Fruit fly (Drosophila melanogaster) whole organism, adult: ENCODE results near the gene CG33272.
A peak's percentile ranks its signal among the peaks of the same experiment; 100 is the strongest.

Experiments
- CG14711 ChIP-seq: fragments of 200-800 bp; sonication (Bioruptor generic); optimal IDR thresholded peaks from 2 replicates; lab custom pipeline; 2018; ENCODE audit warnings: missing biosample characterization, mild to moderate bottlenecking, missing genetic modification characterization, moderate library complexity
- CG5204 ChIP-seq: fragments of 200-800 bp; sonication (Bioruptor generic); optimal IDR thresholded peaks from 2 replicates; lab custom pipeline; 2016; ENCODE audit warnings: missing biosample characterization, missing genetic modification characterization
- Hr96 ChIP-seq: fragments of 200-800 bp; sonication (Bioruptor generic); optimal IDR thresholded peaks from 2 replicates; lab custom pipeline; 2016; ENCODE audit warnings: missing biosample characterization, missing genetic modification characterization
- Mnt ChIP-seq: fragments of 200-800 bp; sonication (Bioruptor generic); optimal IDR thresholded peaks from 2 replicates; lab custom pipeline; 2016; ENCODE audit warnings: missing biosample characterization, mild to moderate bottlenecking, missing genetic modification characterization
- kay ChIP-seq: fragments of 200-800 bp; sonication (Bioruptor generic); peaks from one replicate; lab custom pipeline; 2016; ENCODE audit warnings: missing biosample characterization, missing genetic modification characterization, borderline replicate concordance

DNA sequence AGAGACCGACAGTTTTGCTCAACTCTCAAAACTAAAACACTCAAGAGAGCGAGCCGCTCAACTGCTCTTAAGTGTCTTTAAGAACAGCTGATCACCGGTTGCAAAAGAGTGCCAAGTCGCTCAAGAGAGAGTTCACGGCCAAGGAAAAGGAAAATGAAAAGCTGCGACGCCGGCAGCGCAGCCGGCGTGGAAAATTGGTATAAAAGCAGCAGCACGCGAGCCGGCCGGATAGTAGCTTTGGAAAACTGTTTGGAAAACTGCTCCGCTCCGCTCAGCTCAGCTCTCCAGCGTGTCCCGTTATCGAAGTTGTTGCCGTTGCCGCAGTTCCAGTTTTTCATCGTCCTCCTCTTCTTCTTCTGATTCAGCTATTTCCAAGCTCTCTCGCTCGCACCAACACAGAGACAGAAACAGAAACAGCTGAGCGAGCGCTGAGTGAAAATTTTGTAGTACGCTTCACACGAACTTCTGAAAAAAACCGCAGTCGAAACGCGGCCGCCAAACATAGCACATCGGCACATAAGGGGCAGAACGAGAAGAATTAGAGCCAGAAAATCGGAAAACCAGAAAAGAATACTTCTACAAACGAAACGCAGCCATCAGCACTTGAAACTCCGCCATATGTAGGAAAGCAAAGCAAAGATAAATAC is 22.9 kb downstream of the CG33272 start, which contains the start of gene chrb:
- TF ChIP-seq Mnt = peak; percentile 59
- no peak for TF ChIP-seq CG5204 (GFP tag; lab: Kevin White, UChicago)
- no peak for TF ChIP-seq Hr96
- no peak for TF ChIP-seq kay (GFP tag; lab: Kevin White, UChicago)
- TF ChIP-seq CG14711 (tag; lab: Kevin White, UChicago) = peak; percentile 31
